Worm (Caenorhabditis elegans): ENCODE data around the gene F11E6.10.
A peak's percentile ranks its signal among the peaks of the same experiment; 100 is the strongest.

The F11E6.10 gene

ce11 chrIV:17463108-17463608 lies at the start of gene F11E6.10:
Gene F11E6.10 (minus strand): TSS chrIV:17463158.
- TF ChIP-seq blmp-1 (tag; optimal IDR thresholded peaks at IDR 0.05) (no peak), fos-1 (tag; optimal IDR thresholded peaks at IDR 0.05) (no peak), isw-1 (GFP tag; IDR thresholded peaks at IDR 0.05) (no peak), lir-3 (tag; optimal IDR thresholded peaks at IDR 0.05; ENCODE audit: poor library complexity) (no peak), fkh-4 (tag; optimal IDR thresholded peaks at IDR 0.05; ENCODE audit: borderline replicate concordance) (no peak), nhr-47 (tag; optimal IDR thresholded peaks at IDR 0.05) (peak; percentile 9), sptf-1 (tag; optimal IDR thresholded peaks at IDR 0.05) (no peak), efl-1 (optimal IDR thresholded peaks at IDR 0.05) (no peak), efl-1 (GFP tag; optimal IDR thresholded peaks at IDR 0.05 in 1 of 2) (no peak), jun-1 (tag; optimal IDR thresholded peaks at IDR 0.05) (no peak), nhr-12 (tag; optimal IDR thresholded peaks at IDR 0.05) (no peak), nhr-20 (tag; optimal IDR thresholded peaks at IDR 0.05) (no peak), rnt-1 (tag; optimal IDR thresholded peaks at IDR 0.05) (no peak), lin-13 (GFP tag; optimal IDR thresholded peaks at IDR 0.05) (no peak), nhr-85 (tag) (no peak), dsc-1 (tag; optimal IDR thresholded peaks at IDR 0.05) (peak; percentile 79), unc-86 (tag; optimal IDR thresholded peaks at IDR 0.05) (no peak), ceh-8 (GFP tag; optimal IDR thresholded peaks at IDR 0.05) (no peak), nhr-84 (tag; optimal IDR thresholded peaks at IDR 0.05) (no peak), nhr-71 (tag; optimal IDR thresholded peaks at IDR 0.05) (no peak), C34B4.2 (tag; optimal IDR thresholded peaks at IDR 0.05) (no peak), snu-23 (GFP tag; optimal IDR thresholded peaks at IDR 0.05) (no peak), snpc-4 (tag; optimal IDR thresholded peaks at IDR 0.05) (no peak), swsn-7 (tag; optimal IDR thresholded peaks at IDR 0.05) (no peak), pax-3 (tag; optimal IDR thresholded peaks at IDR 0.05) (peak; percentile 64), hlh-4 (tag; optimal IDR thresholded peaks at IDR 0.05) (no peak)

- TF ChIP-seq efl-1 (optimal IDR thresholded peaks at IDR 0.05) (no peak), efl-1 (GFP tag; optimal IDR thresholded peaks at IDR 0.05 in 1 of 2) (peak in 1 of 2 experiments; percentile 22), isw-1 (GFP tag; IDR thresholded peaks at IDR 0.05) (no peak)
Observed at ce11 chrIV:17490679-17491078, 27.7 kb upstream of the F11E6.10 start, which contains the start of gene nas-6. Gene nas-6 (minus strand): TSS chrIV:17490779.

ce11 chrIV:17483230-17483629 lies 20.3 kb upstream of the F11E6.10 start, which contains the start of gene rabr-2:
Gene rabr-2 (minus strand): TSS chrIV:17483330.
- no peak for TF ChIP-seq swsn-7 (tag; optimal IDR thresholded peaks at IDR 0.05)
- no peak for TF ChIP-seq snu-23 (GFP tag; optimal IDR thresholded peaks at IDR 0.05)
- TF ChIP-seq pag-3 (tag; optimal IDR thresholded peaks at IDR 0.05; ENCODE audit: borderline replicate concordance, insufficient read depth) = no peak
- no peak for TF ChIP-seq zip-4 (GFP tag; optimal IDR thresholded peaks at IDR 0.05)
- no peak for TF ChIP-seq isw-1 (GFP tag; IDR thresholded peaks at IDR 0.05)
- TF ChIP-seq ceh-8 (GFP tag; optimal IDR thresholded peaks at IDR 0.05) = no peak
- no peak for TF ChIP-seq fos-1 (tag; optimal IDR thresholded peaks at IDR 0.05)
- TF ChIP-seq tbx-2 (tag; optimal IDR thresholded peaks at IDR 0.05) = no peak
- TF ChIP-seq dpl-1 (GFP tag; optimal IDR thresholded peaks at IDR 0.05) = no peak
- TF ChIP-seq sptf-1 (tag; optimal IDR thresholded peaks at IDR 0.05) = no peak
- TF ChIP-seq egl-13 (tag; optimal IDR thresholded peaks at IDR 0.05) = no peak
- no peak for TF ChIP-seq unc-98 (GFP tag; IDR thresholded peaks at IDR 0.05)
- TF ChIP-seq C34B4.2 (tag; optimal IDR thresholded peaks at IDR 0.05) = no peak
- TF ChIP-seq Y116A8C.19 (tag; optimal IDR thresholded peaks at IDR 0.05; ENCODE audit: borderline replicate concordance) = no peak

ce11 chrIV:17475743-17476142 lies 12.8 kb upstream of the F11E6.10 start, which contains the start of gene grl-24:
Gene grl-24 (minus strand): TSS chrIV:17475843.
- no peak for TF ChIP-seq ama-1 (optimal IDR thresholded peaks at IDR 0.05)
- no peak for TF ChIP-seq C04F5.9 (tag; optimal IDR thresholded peaks at IDR 0.05)
- no peak for TF ChIP-seq C16A3.4 (tag; optimal IDR thresholded peaks at IDR 0.05)
- TF ChIP-seq nhr-71 (tag; optimal IDR thresholded peaks at IDR 0.05) = no peak
- TF ChIP-seq ceh-82 (tag; optimal IDR thresholded peaks at IDR 0.05) = no peak
- TF ChIP-seq fkh-4 (tag; optimal IDR thresholded peaks at IDR 0.05; ENCODE audit: borderline replicate concordance) = no peak
- TF ChIP-seq mdl-1 (tag; optimal IDR thresholded peaks at IDR 0.05) = no peak
- TF ChIP-seq tbx-2 (tag; optimal IDR thresholded peaks at IDR 0.05) = no peak
- no peak for TF ChIP-seq lin-14 (GFP tag; optimal IDR thresholded peaks at IDR 0.05)
- TF ChIP-seq fkh-8 (tag; optimal IDR thresholded peaks at IDR 0.05) = no peak
